Worm (Caenorhabditis elegans): Measurements from ENCODE around the gene F37B4.15.

The F37B4.15 gene

DNA sequence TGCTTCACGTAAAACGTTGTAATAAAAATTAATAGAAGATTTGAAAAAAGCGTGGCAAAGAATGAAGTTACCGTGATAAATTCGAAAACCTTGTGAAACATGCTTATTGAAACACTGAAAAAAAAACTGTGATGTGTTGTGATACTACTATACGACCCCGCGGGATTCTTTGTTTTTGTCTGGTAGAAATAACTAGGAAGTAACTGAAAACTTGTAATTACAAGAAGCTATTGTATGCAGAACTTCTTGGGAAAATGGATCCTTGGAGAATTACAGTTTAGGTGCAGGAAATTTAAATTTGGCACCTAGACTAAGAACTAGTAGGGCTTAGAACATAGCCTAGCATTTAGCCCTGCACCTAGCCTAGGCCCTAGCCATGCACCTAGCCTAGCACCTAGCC, 12.2 kb upstream of the F37B4.15 start, which contains the start of gene str-39:
TSS of gene str-39 (minus strand) at position 101 of the 400 bp plus-strand sequence.
- TF ChIP-seq atf-7 (tag; optimal IDR thresholded peaks at IDR 0.05) (no peak), Y53F4B.3 (GFP tag; IDR thresholded peaks at IDR 0.05) (no peak), Y67H2A.10 (GFP tag; conservative IDR thresholded peaks at IDR 0.05) (no peak), ceh-40 (GFP tag; IDR thresholded peaks at IDR 0.05) (no peak), madf-8 (GFP tag; conservative IDR thresholded peaks at IDR 0.05) (no peak), aptf-2 (GFP tag; conservative IDR thresholded peaks at IDR 0.05) (no peak), K12H6.12 (tag; optimal IDR thresholded peaks at IDR 0.05) (no peak)

DNA sequence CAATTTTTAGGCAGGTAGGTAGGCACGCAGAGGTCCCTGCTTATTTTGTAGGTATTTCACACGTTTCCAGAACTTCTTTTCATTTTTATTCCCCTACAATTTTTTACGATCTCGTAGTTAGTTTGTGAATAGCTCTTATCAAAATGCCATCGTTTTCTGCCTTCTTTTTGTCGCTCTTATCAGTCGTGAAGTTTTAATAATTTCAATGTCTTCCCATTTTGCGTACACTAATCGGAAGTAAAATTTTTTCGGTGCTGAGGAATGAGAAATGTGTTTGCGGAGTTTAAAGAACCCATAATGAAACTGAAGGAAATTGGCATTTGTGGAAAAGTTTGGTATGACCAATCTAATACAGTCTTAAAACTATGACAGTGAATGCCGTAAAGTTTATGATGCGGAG, 11.7 kb upstream of the F37B4.15 start:
- TF ChIP-seq T07F8.4 (tag; optimal IDR thresholded peaks at IDR 0.05) (no peak), nhr-80 (tag; optimal IDR thresholded peaks at IDR 0.05) (peak; percentile 45)

DNA sequence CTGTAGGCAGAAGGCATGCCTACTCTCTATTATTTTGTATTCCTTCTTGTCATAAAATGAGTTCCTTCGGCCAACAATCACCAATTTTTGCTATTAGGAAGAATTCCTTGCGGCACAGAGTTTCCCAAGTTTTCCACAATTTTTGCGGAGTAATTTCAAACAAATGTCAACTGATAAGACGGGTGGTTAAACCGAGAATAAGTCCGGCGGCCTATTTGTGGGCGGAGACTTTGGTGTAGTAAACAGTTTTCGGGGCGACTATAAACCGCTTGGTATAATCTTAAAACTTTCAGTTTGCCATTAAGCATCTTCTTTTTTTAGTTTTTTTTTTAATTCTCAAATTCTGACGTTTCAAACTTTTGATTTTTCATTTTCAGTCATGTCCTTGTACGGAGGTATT, 11.0 kb upstream of the F37B4.15 start, which contains the start of gene ifc-1:
TSS of gene ifc-1 (plus strand) at position 378 of the 400 bp plus-strand sequence.
- TF ChIP-seq aptf-3 (GFP tag; IDR thresholded peaks at IDR 0.05) (no peak), ceh-79 (tag; optimal IDR thresholded peaks at IDR 0.05) (no peak), madf-3 (GFP tag; IDR thresholded peaks at IDR 0.05) (no peak), hlh-26 (GFP tag; conservative IDR thresholded peaks at IDR 0.05) (no peak), ztf-18 (tag; optimal IDR thresholded peaks at IDR 0.05) (no peak)

DNA sequence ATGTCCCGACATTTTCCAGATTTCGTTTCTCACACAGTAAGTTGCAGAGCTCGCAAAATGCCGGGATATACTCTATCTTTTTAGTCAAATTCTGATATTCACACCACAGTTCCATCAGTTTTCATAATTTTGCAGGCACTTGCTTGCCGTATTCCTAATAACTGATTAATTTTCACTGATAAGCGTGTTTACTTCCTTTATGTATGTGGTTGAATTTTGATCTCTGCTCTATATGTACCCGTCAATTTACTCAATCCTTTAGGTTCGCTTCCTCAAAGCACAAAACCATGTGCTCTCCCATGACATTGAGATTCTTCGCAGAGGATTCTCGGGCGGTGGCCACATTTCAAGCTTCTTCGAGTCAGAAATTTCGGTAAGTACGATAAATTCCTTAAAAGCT, 10.5 kb upstream of the F37B4.15 start:
- TF ChIP-seq pha-4 (tag; optimal IDR thresholded peaks at IDR 0.05) = peak; percentile 34
- peak; percentile 23 for TF ChIP-seq nhr-80 (tag; optimal IDR thresholded peaks at IDR 0.05)
- no peak for TF ChIP-seq K12H6.12 (tag; optimal IDR thresholded peaks at IDR 0.05)

DNA sequence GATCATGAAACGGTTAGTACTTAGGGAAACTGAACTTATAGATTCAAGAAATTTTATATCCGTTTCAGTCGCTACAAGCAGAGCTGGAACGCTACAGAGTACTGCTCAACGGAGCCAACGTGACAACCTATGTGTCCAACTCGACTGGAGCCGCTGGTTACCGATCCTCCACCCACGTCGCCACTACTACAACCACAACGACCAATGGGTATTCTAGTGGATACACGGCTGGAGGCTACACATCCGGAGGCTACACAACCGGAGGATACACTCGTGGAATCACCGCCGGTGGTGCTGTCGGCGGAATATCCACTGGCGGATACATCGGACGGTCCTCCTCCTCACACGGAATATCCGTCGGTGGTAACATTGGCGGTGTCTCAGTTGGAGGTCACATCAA, 8.9 kb upstream of the F37B4.15 start:
- TF ChIP-seq aptf-3 (GFP tag; IDR thresholded peaks at IDR 0.05) = no peak
- no peak for TF ChIP-seq chd-7 (tag; optimal IDR thresholded peaks at IDR 0.05)
- TF ChIP-seq lir-1 (GFP tag; conservative IDR thresholded peaks at IDR 0.05) = no peak
- no peak for TF ChIP-seq somi-1 (GFP tag; optimal IDR thresholded peaks at IDR 0.05)
- no peak for TF ChIP-seq ZK185.1 (tag; optimal IDR thresholded peaks at IDR 0.05; ENCODE audit: poor library complexity, severe bottlenecking)
- TF ChIP-seq K11D2.4 (GFP tag; IDR thresholded peaks at IDR 0.05) = no peak
- no peak for TF ChIP-seq attf-6 (GFP tag; IDR thresholded peaks at IDR 0.05)
- TF ChIP-seq F37B4.10 (GFP tag; IDR thresholded peaks at IDR 0.05) = peak; percentile 96; the same call in 1 of the 2 replicates
- TF ChIP-seq madf-3 (GFP tag; IDR thresholded peaks at IDR 0.05) = 0 out of 2 replicates have a peak, but pooled peaks have one; percentile 41
- TF ChIP-seq efl-1 (GFP tag; optimal IDR thresholded peaks at IDR 0.05) = no peak

DNA sequence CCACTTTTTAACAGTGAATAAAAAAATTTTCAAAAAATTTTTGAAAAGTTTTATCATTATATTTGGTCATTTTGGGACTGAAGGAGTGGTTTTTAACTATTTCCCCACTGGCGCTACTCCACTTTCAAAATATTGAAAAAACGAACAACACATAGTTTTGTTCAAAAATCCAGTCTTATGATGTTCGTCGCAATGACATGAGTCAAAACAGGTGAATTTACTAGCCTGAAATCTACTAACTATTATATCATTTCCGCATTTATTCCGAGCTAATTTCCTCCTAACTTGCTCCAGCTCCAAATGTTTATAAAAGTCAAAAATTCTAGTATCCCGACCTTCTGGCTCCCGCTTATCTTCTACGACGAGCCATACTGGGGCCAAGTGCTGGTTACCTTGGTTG, 7.6 kb upstream of the F37B4.15 start, which contains the start of gene sre-24:
TSS of gene sre-24 (plus strand) at position 301 of the 400 bp plus-strand sequence.
- TF ChIP-seq D2030.7 (GFP tag; IDR thresholded peaks at IDR 0.05) (no peak), snpc-3.4 (tag; optimal IDR thresholded peaks at IDR 0.05) (no peak), ztf-6 (GFP tag; IDR thresholded peaks at IDR 0.05) (no peak), ceh-27 (GFP tag; optimal IDR thresholded peaks at IDR 0.05) (no peak), lin-26 (GFP tag; IDR thresholded peaks at IDR 0.05) (no peak), fkh-3 (tag; optimal IDR thresholded peaks at IDR 0.05) (no peak), madf-10 (tag; optimal IDR thresholded peaks at IDR 0.05) (no peak), nhr-179 (tag; optimal IDR thresholded peaks at IDR 0.05) (no peak), die-1 (tag; optimal IDR thresholded peaks at IDR 0.05) (no peak), madf-3 (GFP tag; IDR thresholded peaks at IDR 0.05) (no peak), bed-1 (GFP tag; IDR thresholded peaks at IDR 0.05) (no peak), ztf-18 (tag; optimal IDR thresholded peaks at IDR 0.05) (no peak), him-1 (tag; optimal IDR thresholded peaks at IDR 0.05) (no peak), hsf-1 (GFP tag; IDR thresholded peaks at IDR 0.05) (no peak), sea-2 (GFP tag; IDR thresholded peaks at IDR 0.05) (no peak)

Measured in whole organism, young adult.